Fruit fly (Drosophila melanogaster): Measurements from ENCODE around the gene CG43321.

Gene CG43321

DNA sequence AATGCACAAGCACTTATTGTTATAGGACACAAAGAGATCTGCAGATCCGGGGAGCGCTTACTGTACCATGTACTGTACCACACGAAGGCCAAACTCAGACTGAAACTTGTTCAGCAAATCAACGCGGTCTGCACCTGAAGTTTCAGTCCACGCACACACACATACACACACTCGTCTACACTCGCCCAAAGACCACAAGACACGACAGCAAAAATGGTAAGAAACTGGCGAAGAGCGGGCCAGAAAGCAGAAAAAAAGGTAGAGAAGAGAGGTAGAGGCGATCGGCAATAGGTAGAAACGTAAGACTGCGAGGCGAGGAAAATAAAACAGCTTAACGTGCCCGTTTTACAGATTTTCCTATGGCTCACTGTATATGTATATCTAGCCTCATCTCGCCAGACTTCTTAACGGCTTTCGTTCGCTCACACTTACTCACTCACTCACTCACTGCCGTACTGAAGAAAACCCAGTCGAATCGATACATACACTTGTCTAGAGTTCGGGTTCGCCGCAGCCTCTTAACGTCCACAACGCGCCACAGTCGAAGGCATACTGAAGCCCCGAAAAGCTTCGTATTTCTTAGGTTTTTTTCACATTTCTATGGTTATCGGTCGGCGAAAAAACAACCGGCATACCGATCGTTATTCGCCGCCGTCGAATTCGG is 2.1 kb upstream of the CG43321 start, which contains the start of gene uif:
TSS of gene uif (minus strand) at position 553 of the 664 bp plus-strand sequence.
- TF ChIP-seq CG10631 (GFP tag; optimal IDR thresholded peaks at IDR 0.05) = no peak
- TF ChIP-seq CG11902 (GFP tag; optimal IDR thresholded peaks at IDR 0.05) = no peak
- TF ChIP-seq CG15336 (GFP tag; IDR thresholded peaks at IDR 0.05) = peak; percentile 40; the same call in 1 of the 2 replicates
- no peak for TF ChIP-seq Sox15 (GFP tag; optimal IDR thresholded peaks at IDR 0.05)
- no peak for TF ChIP-seq CG3032 (tag; optimal IDR thresholded peaks at IDR 0.05)
- no peak for TF ChIP-seq lz (GFP tag; optimal IDR thresholded peaks at IDR 0.05)
- TF ChIP-seq salr (GFP tag; optimal IDR thresholded peaks at IDR 0.05) = no peak
- no peak for TF ChIP-seq Met (GFP tag; optimal IDR thresholded peaks at IDR 0.05)
- no peak for TF ChIP-seq CG1621 (tag; optimal IDR thresholded peaks at IDR 0.05)
- TF ChIP-seq CG11294 (GFP tag; IDR thresholded peaks at IDR 0.05) = no peak
- TF ChIP-seq Smox (GFP tag; optimal IDR thresholded peaks at IDR 0.05) = no peak
- no peak for TF ChIP-seq CG31627 (GFP tag; optimal IDR thresholded peaks at IDR 0.05)
- TF ChIP-seq Blimp-1 (GFP tag; optimal IDR thresholded peaks at IDR 0.05) = no peak
- TF ChIP-seq Hr4 (GFP tag; optimal IDR thresholded peaks at IDR 0.05) = no peak
- no peak for TF ChIP-seq Eip93F (GFP tag; optimal IDR thresholded peaks at IDR 0.05)
- no peak for TF ChIP-seq CG32006 (GFP tag; optimal IDR thresholded peaks at IDR 0.05)
- TF ChIP-seq spab (GFP tag; optimal IDR thresholded peaks at IDR 0.05) = peak; percentile 1
- no peak for TF ChIP-seq Hr39 (GFP tag; optimal IDR thresholded peaks at IDR 0.05)
- no peak for TF ChIP-seq Sox102F (GFP tag; optimal IDR thresholded peaks at IDR 0.05)
- TF ChIP-seq CG34406 (GFP tag; optimal IDR thresholded peaks at IDR 0.05) = no peak
- TF ChIP-seq cyc (GFP tag; optimal IDR thresholded peaks at IDR 0.05) = no peak
- TF ChIP-seq esn (GFP tag; optimal IDR thresholded peaks at IDR 0.05) = no peak
- peak; percentile 33 for TF ChIP-seq net (GFP tag; optimal IDR thresholded peaks at IDR 0.05)
- TF ChIP-seq acj6 (GFP tag; optimal IDR thresholded peaks at IDR 0.05) = no peak
- TF ChIP-seq topi (GFP tag; optimal IDR thresholded peaks at IDR 0.05) = no peak
- TF ChIP-seq Sox14 (GFP tag; optimal IDR thresholded peaks at IDR 0.05) = peak; percentile 13
- peak; percentile 7 for TF ChIP-seq Ets96B (tag; optimal IDR thresholded peaks at IDR 0.05)
- no peak for TF ChIP-seq CG6854 (GFP tag; optimal IDR thresholded peaks at IDR 0.05)
- TF ChIP-seq Lpt (GFP tag; optimal IDR thresholded peaks at IDR 0.05) = peak; percentile 59
- TF ChIP-seq CG3919 (GFP tag; optimal IDR thresholded peaks at IDR 0.05) = no peak
- TF ChIP-seq ss (GFP tag; optimal IDR thresholded peaks at IDR 0.05) = peak; percentile 46 to 51
- TF ChIP-seq pdm3 (GFP tag; optimal IDR thresholded peaks at IDR 0.05) = no peak
- no peak for TF ChIP-seq svp (GFP tag)
- TF ChIP-seq CG4318 (GFP tag; optimal IDR thresholded peaks at IDR 0.05) = no peak
- no peak for TF ChIP-seq CG8319 (GFP tag; optimal IDR thresholded peaks at IDR 0.05)
- peak; percentile 52 for TF ChIP-seq CG6276 (GFP tag; optimal IDR thresholded peaks at IDR 0.05)
- TF ChIP-seq dac (GFP tag; optimal IDR thresholded peaks at IDR 0.05) = no peak
- no peak for TF ChIP-seq Gug (GFP tag; IDR thresholded peaks at IDR 0.05)
- TF ChIP-seq CG10669 (GFP tag; optimal IDR thresholded peaks at IDR 0.05) = no peak
- TF ChIP-seq fkh (GFP tag; optimal IDR thresholded peaks at IDR 0.05) = no peak
- no peak for TF ChIP-seq CG8632 (GFP tag; optimal IDR thresholded peaks at IDR 0.05)
- peak; percentile 24; the same call in 1 of the 3 replicates for TF ChIP-seq CG8119 (GFP tag; IDR thresholded peaks at IDR 0.05)
- no peak for TF ChIP-seq CG6792 (GFP tag; optimal IDR thresholded peaks at IDR 0.05)
- peak; percentile 9 for TF ChIP-seq CG6808 (GFP tag; optimal IDR thresholded peaks at IDR 0.05)
- peak; percentile 52 for TF ChIP-seq CG6163 (GFP tag; IDR thresholded peaks at IDR 0.05)
- peak; percentile 36 for TF ChIP-seq Eip75B (GFP tag; optimal IDR thresholded peaks at IDR 0.05)
- TF ChIP-seq Eip78C (GFP tag) = peak; percentile 61
- TF ChIP-seq CG9139 (GFP tag; optimal IDR thresholded peaks at IDR 0.05) = no peak
- TF ChIP-seq CG16779 (tag; optimal IDR thresholded peaks at IDR 0.05) = no peak
- TF ChIP-seq fd85E (GFP tag; optimal IDR thresholded peaks at IDR 0.05) = no peak
- TF ChIP-seq dsx (GFP tag; optimal IDR thresholded peaks at IDR 0.05; ENCODE audit: poor library complexity, severe bottlenecking) = peak; percentile 46
- TF ChIP-seq CG7368 (GFP tag; optimal IDR thresholded peaks at IDR 0.05) = no peak
